Fruit fly (Drosophila melanogaster) whole organism, prepupa: ENCODE measurements around the gene CG6931.

Experiments
- CG11762 ChIP-seq: fragments of 200-800 bp; sonication (Bioruptor generic); optimal IDR thresholded peaks from 3 replicates; lab custom pipeline; 2016; ENCODE audit warnings: missing biosample characterization, missing genetic modification characterization; ENCODE audit not compliant: insufficient read depth
- CG6854 ChIP-seq: fragments of 200-800 bp; sonication (Bioruptor generic); optimal IDR thresholded peaks from 2 replicates; lab custom pipeline; 2017; ENCODE audit warnings: missing biosample characterization, mild to moderate bottlenecking, missing genetic modification characterization
- Hr39 ChIP-seq: fragments of 200-800 bp; sonication (Bioruptor generic); optimal IDR thresholded peaks from 2 replicates; lab custom pipeline; 2016; ENCODE audit warnings: missing biosample characterization, missing genetic modification characterization
- Sox14 ChIP-seq: fragments of 200-800 bp; sonication (Bioruptor generic); optimal IDR thresholded peaks from 3 replicates; lab custom pipeline; 2016; ENCODE audit warnings: missing biosample characterization, missing genetic modification characterization
- acj6 ChIP-seq: fragments of 200-800 bp; sonication (Bioruptor generic); optimal IDR thresholded peaks from 3 replicates; lab custom pipeline; 2016; ENCODE audit warnings: missing biosample characterization, missing genetic modification characterization
- dac ChIP-seq: fragments of 200-800 bp; sonication (Bioruptor generic); optimal IDR thresholded peaks from 2 replicates; lab custom pipeline; 2017; ENCODE audit warnings: missing biosample characterization, mild to moderate bottlenecking, missing genetic modification characterization
- dsx ChIP-seq: fragments of 200-800 bp; optimal IDR thresholded peaks from 3 replicates; lab custom pipeline; 2019; ENCODE audit warnings: missing biosample characterization, mild to moderate bottlenecking, missing genetic modification characterization, moderate library complexity; ENCODE audit not compliant: poor library complexity, severe bottlenecking

- TF ChIP-seq Sox14 (GFP tag; lab: Kevin White, UChicago) = no peak
- no peak for TF ChIP-seq CG6854
- TF ChIP-seq acj6 (GFP tag; lab: Kevin White, UChicago) = no peak
- no peak for TF ChIP-seq dac
- TF ChIP-seq CG11762 (GFP tag; lab: Kevin White, UChicago) = no peak
- TF ChIP-seq Hr39 (GFP tag; lab: Kevin White, UChicago) = no peak
- no peak for TF ChIP-seq dsx (GFP tag; lab: Kevin White, UChicago)
Observed at dm6 chr3L:11992960-11993359, 2.4 kb downstream of the CG6931 start, which contains the start of gene viaf.
